Worm (Caenorhabditis elegans) whole organism, L4 larva: ENCODE results near the gene nhr-141.

Experiments
- F37D6.2 ChIP-seq: sonication (generic microtip); optimal IDR thresholded peaks from 2 replicates; lab custom pipeline; 2016; ENCODE audit warnings: mild to moderate bottlenecking, missing genetic modification characterization, missing compliant biosample characterization
- T26A8.4 ChIP-seq: fragments of 200-800 bp; sonication (Bioruptor generic); IDR thresholded peaks from 2 replicates; pipeline ENCODE4 v1.3.6; 2022; ENCODE audit warnings: missing genetic modification characterization, missing compliant biosample characterization
- Y105C5A.15 ChIP-seq: fragments of 200-800 bp; sonication (Bioruptor generic); IDR thresholded peaks from 2 replicates; pipeline ENCODE4 v1.3.6; 2022; ENCODE audit warnings: missing genetic modification characterization, missing compliant biosample characterization
- Y75B8A.6 ChIP-seq: fragments of 200-800 bp; sonication (Bioruptor generic); IDR thresholded peaks from 2 replicates; pipeline ENCODE4 v1.3.6; 2022; ENCODE audit warnings: missing genetic modification reagents, missing genetic modification characterization, missing compliant biosample characterization
- ZK546.5 ChIP-seq, 2 experiments: sonication (generic microtip); optimal IDR thresholded peaks; 2 replicates each; lab custom pipeline; 2017; ENCODE audit warnings: missing biosample characterization in 2 of 2, missing genetic modification characterization in 2 of 2
- aha-1 ChIP-seq: fragments of 150-350 bp; peaks from one replicate; lab custom pipeline; 2014; ENCODE audit warnings: missing biosample characterization, missing genetic modification characterization
- aly-2 ChIP-seq: sonication (generic microtip); optimal IDR thresholded peaks from 2 replicates; lab custom pipeline; 2018; ENCODE audit warnings: missing biosample characterization, missing genetic modification characterization
- ceh-20 ChIP-seq: fragments of 200-800 bp; sonication (Bioruptor generic); IDR thresholded peaks from 2 replicates; pipeline ENCODE4 v1.3.6; 2022; ENCODE audit warnings: missing genetic modification reagents, missing genetic modification characterization, missing compliant biosample characterization
- ceh-32 ChIP-seq: sonication (generic microtip); optimal IDR thresholded peaks from 2 replicates; lab custom pipeline; 2016; ENCODE audit warnings: mild to moderate bottlenecking, missing genetic modification characterization, missing compliant biosample characterization; ENCODE audit not compliant: poor library complexity
- ceh-44 ChIP-seq: fragments of 200-800 bp; sonication (Bioruptor generic); IDR thresholded peaks from 2 replicates; pipeline ENCODE4 v1.3.6; 2022; ENCODE audit warnings: missing genetic modification reagents, missing genetic modification characterization, missing compliant biosample characterization
- ceh-62 ChIP-seq: sonication (generic microtip); optimal IDR thresholded peaks from 2 replicates; lab custom pipeline; 2017; ENCODE audit warnings: missing biosample characterization, missing genetic modification characterization
- ceh-82 ChIP-seq: sonication (generic microtip); optimal IDR thresholded peaks from 2 replicates; lab custom pipeline; 2017; ENCODE audit warnings: missing biosample characterization, missing genetic modification characterization
- ces-1 ChIP-seq: fragments of 150-350 bp; sonication (generic microtip); optimal IDR thresholded peaks from 4 replicates; lab custom pipeline; 2014; ENCODE audit warnings: missing biosample characterization, missing genetic modification reagents, missing genetic modification characterization
- cey-2 ChIP-seq: sonication (generic microtip); optimal IDR thresholded peaks from 3 replicates; lab custom pipeline; 2017; ENCODE audit warnings: missing genetic modification characterization, mild to moderate bottlenecking, missing compliant biosample characterization, antibody characterized with exemption, borderline replicate concordance; ENCODE audit not compliant: insufficient read depth
- daf-16 ChIP-seq, 3 experiments: sonication (generic microtip); optimal IDR thresholded peaks; 2 replicates each; lab custom pipeline; 2016 to 2017; ENCODE audit warnings: missing genetic modification characterization in 3 of 3, missing genetic modification reagents in 3 of 3, mild to moderate bottlenecking in 2 of 3, missing compliant biosample characterization in 2 of 3, missing biosample characterization in 1 of 3, moderate library complexity in 1 of 3
- dmd-8 ChIP-seq: fragments of 200-800 bp; sonication (Bioruptor generic); IDR thresholded peaks from 2 replicates; pipeline ENCODE4 v1.3.6; 2022; ENCODE audit warnings: missing genetic modification characterization, missing compliant biosample characterization
- dve-1 ChIP-seq: sonication (generic microtip); optimal IDR thresholded peaks from 2 replicates; lab custom pipeline; 2017; ENCODE audit warnings: antibody characterized with exemption, mild to moderate bottlenecking, missing genetic modification characterization, missing compliant biosample characterization; ENCODE audit not compliant: insufficient read depth
- fos-1 ChIP-seq: fragments of 150-350 bp; optimal IDR thresholded peaks from 2 replicates; lab custom pipeline; 2014; ENCODE audit warnings: missing biosample characterization, missing genetic modification characterization
- gei-8 ChIP-seq: fragments of 200-800 bp; sonication (Bioruptor generic); optimal IDR thresholded peaks from 2 replicates; lab custom pipeline; 2018; ENCODE audit warnings: mild to moderate bottlenecking, missing genetic modification characterization, missing compliant biosample characterization
- hif-1 ChIP-seq, 2 experiments: sonication (generic microtip); optimal IDR thresholded peaks; 2 replicates each; lab custom pipeline; 2016 to 2017; ENCODE audit warnings: missing compliant biosample characterization in 2 of 2, missing genetic modification characterization in 2 of 2, missing genetic modification reagents in 2 of 2, missing genotype in 2 of 2, mild to moderate bottlenecking in 1 of 2
- hlh-30 ChIP-seq: sonication (generic microtip); optimal IDR thresholded peaks from 2 replicates; lab custom pipeline; 2017; ENCODE audit warnings: antibody characterized with exemption, mild to moderate bottlenecking, missing genetic modification characterization, missing compliant biosample characterization; ENCODE audit not compliant: insufficient read depth
- hmg-1.1 ChIP-seq: fragments of 200-800 bp; sonication (Bioruptor generic); IDR thresholded peaks from 2 replicates; pipeline ENCODE4 v1.3.6; 2022; ENCODE audit warnings: missing genetic modification reagents, missing genetic modification characterization, missing compliant biosample characterization
- jun-1 ChIP-seq: fragments of 150-350 bp; optimal IDR thresholded peaks from 2 replicates; lab custom pipeline; 2014; ENCODE audit warnings: missing biosample characterization, missing genetic modification reagents, missing genetic modification characterization
- lim-7 ChIP-seq: fragments of 200-800 bp; sonication (Bioruptor generic); IDR thresholded peaks from 2 replicates; pipeline ENCODE4 v1.3.6; 2022; ENCODE audit warnings: missing genetic modification characterization, missing compliant biosample characterization
- lin-1 ChIP-seq: fragments of 200-800 bp; sonication (Bioruptor generic); IDR thresholded peaks from 2 replicates; pipeline ENCODE4 v1.3.6; 2022; ENCODE audit warnings: missing genetic modification reagents, missing genetic modification characterization, missing compliant biosample characterization
- lin-38 ChIP-seq: fragments of 200-800 bp; sonication (Bioruptor generic); IDR thresholded peaks from 2 replicates; pipeline ENCODE4 v1.3.6; 2022; ENCODE audit warnings: missing genetic modification reagents, missing genetic modification characterization, missing compliant biosample characterization
- mdl-1 ChIP-seq, 2 experiments: fragments of 150-350 bp in 1 of 2; sonication (generic microtip) in 1 of 2; optimal IDR thresholded peaks; 2 replicates each; lab custom pipeline; 2014 to 2017; ENCODE audit warnings: missing biosample characterization in 2 of 2, missing genetic modification characterization in 2 of 2
- mdt-29 ChIP-seq: fragments of 200-800 bp; sonication (Bioruptor generic); IDR thresholded peaks from 2 replicates; pipeline ENCODE4 v1.3.6; 2022; ENCODE audit warnings: missing genetic modification reagents, missing genetic modification characterization, missing compliant biosample characterization
- mep-1 ChIP-seq: fragments of 150-350 bp; sonication (generic microtip); optimal IDR thresholded peaks from 3 replicates; lab custom pipeline; 2014; ENCODE audit warnings: missing biosample characterization, missing genetic modification characterization
- mes-2 ChIP-seq: sonication (generic microtip); optimal IDR thresholded peaks from 2 replicates; lab custom pipeline; 2016; ENCODE audit warnings: missing genotype, mild to moderate bottlenecking, missing genetic modification characterization, missing compliant biosample characterization; ENCODE audit not compliant: poor library complexity, severe bottlenecking
- mxl-2 ChIP-seq: fragments of 200-800 bp; sonication (Bioruptor generic); conservative IDR thresholded peaks from 2 replicates; pipeline ENCODE4 v1.3.6; 2022; ENCODE audit warnings: missing genetic modification reagents, missing genetic modification characterization, missing compliant biosample characterization
- mxl-3 ChIP-seq: fragments of 200-800 bp; sonication (Bioruptor generic); optimal IDR thresholded peaks from 2 replicates; lab custom pipeline; 2018; ENCODE audit warnings: mild to moderate bottlenecking, missing genetic modification characterization, missing compliant biosample characterization
- nhr-102 ChIP-seq: sonication (generic microtip); optimal IDR thresholded peaks from 2 replicates; lab custom pipeline; 2016; ENCODE audit warnings: mild to moderate bottlenecking, missing genetic modification characterization, moderate library complexity, missing compliant biosample characterization
- nhr-111 ChIP-seq: fragments of 200-800 bp; sonication (Bioruptor generic); optimal IDR thresholded peaks from 2 replicates; lab custom pipeline; 2018; ENCODE audit warnings: mild to moderate bottlenecking, missing genetic modification characterization, missing compliant biosample characterization
- nhr-237 ChIP-seq: sonication (generic microtip); optimal IDR thresholded peaks from 2 replicates; lab custom pipeline; 2017; ENCODE audit warnings: missing biosample characterization, missing genetic modification characterization
- nhr-28 ChIP-seq: fragments of 150-350 bp; optimal IDR thresholded peaks from 2 replicates; lab custom pipeline; 2014; ENCODE audit warnings: missing biosample characterization, missing genetic modification characterization
- pha-4 ChIP-seq, 2 experiments: fragments of 150-350 bp in 1 of 2; fragments of 200-800 bp in 1 of 2; sonication (Bioruptor generic) in 1 of 2; IDR thresholded peaks in 1 of 2; optimal IDR thresholded peaks in 1 of 2; 2 replicates each; pipeline versions ENCODE4 v1.3.6 to Lab custom; 2014 to 2022; ENCODE audit warnings: missing genetic modification characterization in 2 of 2, missing genetic modification reagents in 2 of 2, missing biosample characterization in 1 of 2, missing compliant biosample characterization in 1 of 2
- php-3 ChIP-seq: fragments of 200-800 bp; sonication (Bioruptor generic); IDR thresholded peaks from 2 replicates; pipeline ENCODE4 v1.3.6; 2022; ENCODE audit warnings: missing genetic modification reagents, missing genetic modification characterization, missing compliant biosample characterization
- pqm-1 ChIP-seq: sonication (generic microtip); optimal IDR thresholded peaks from 2 replicates; lab custom pipeline; 2017; ENCODE audit warnings: missing biosample characterization, missing genetic modification characterization
- snpc-1.2 ChIP-seq: fragments of 200-800 bp; sonication (Bioruptor generic); IDR thresholded peaks from 2 replicates; pipeline ENCODE4 v1.3.6; 2022; ENCODE audit warnings: missing genetic modification reagents, missing genetic modification characterization, missing compliant biosample characterization
- tag-97 ChIP-seq: fragments of 200-800 bp; sonication (Bioruptor generic); IDR thresholded peaks from 2 replicates; pipeline ENCODE4 v1.3.6; 2022; ENCODE audit warnings: missing genetic modification characterization, missing compliant biosample characterization
- vab-7 ChIP-seq: fragments of 200-800 bp; sonication (Bioruptor generic); IDR thresholded peaks from 2 replicates; pipeline ENCODE4 v1.3.6; 2022; ENCODE audit warnings: missing genetic modification reagents, missing genetic modification characterization, missing compliant biosample characterization
- zfp-3 ChIP-seq: fragments of 200-800 bp; sonication (Bioruptor generic); conservative IDR thresholded peaks from 2 replicates; pipeline ENCODE4 v1.3.6; 2022; ENCODE audit warnings: missing genetic modification reagents, missing genetic modification characterization, missing compliant biosample characterization
- zip-2 ChIP-seq: fragments of 150-350 bp; optimal IDR thresholded peaks from 2 replicates; lab custom pipeline; 2014; ENCODE audit warnings: missing biosample characterization, missing genetic modification characterization
- ztf-7 ChIP-seq: fragments of 150-350 bp; optimal IDR thresholded peaks from 2 replicates; lab custom pipeline; 2014; ENCODE audit warnings: missing biosample characterization, missing genetic modification characterization

Gene nhr-141

ce11 chrV:7434805-7435363, 9.6 kb upstream of the nhr-141 start (continued):
- TF ChIP-seq zfp-3 (GFP tag; lab: Robert Waterston, UW) (0 out of 2 replicates have a peak, but pooled peaks have one; percentile 28), daf-16 (GFP tag; optimal IDR thresholded peaks at IDR 0.05; lab: Kevin White, UChicago) (no peak), daf-16 (tag; optimal IDR thresholded peaks at IDR 0.05; lab: Kevin White, UChicago) (peak; percentile 62), ztf-7 (no peak), T26A8.4 (GFP tag; lab: Robert Waterston, UW) (peak; percentile 11; the same call in 1 of the 2 replicates), lin-38 (GFP tag; lab: Robert Waterston, UW) (no peak), nhr-111 (GFP tag; lab: Kevin White, UChicago) (no peak), Y75B8A.6 (GFP tag; lab: Robert Waterston, UW) (no peak), pqm-1 (tag; lab: Kevin White, UChicago) (no peak), jun-1 (tag; lab: Kevin White, UChicago) (no peak), ceh-62 (no peak), ceh-44 (GFP tag; lab: Robert Waterston, UW) (no peak), lim-7 (GFP tag; lab: Robert Waterston, UW) (no peak), mdt-29 (no peak), dve-1 (tag; lab: Kevin White, UChicago) (peak; percentile 64), F37D6.2 (tag; lab: Kevin White, UChicago) (no peak)
- TF ChIP-seq, all 104 proteins: peak for 25

ce11 chrV:7435376-7436204, 8.9 kb upstream of the nhr-141 start, which contains the start of the genes ddo-2 and F25E5.8:
TSS of gene ddo-2 (minus strand) at chrV:7435705.
TSS of gene F25E5.8 (plus strand) at chrV:7435930.
- TF ChIP-seq nhr-28 (tag; lab: Kevin White, UChicago) (peak; percentile 55), jun-1 (tag; lab: Kevin White, UChicago) (no peak), aly-2 (tag; lab: Kevin White, UChicago) (no peak), hlh-30 (peak; percentile 33), dmd-8 (no peak), pha-4 (GFP tag; IDR thresholded peaks at IDR 0.05; lab: Robert Waterston, UW) (no peak), pha-4 (tag; optimal IDR thresholded peaks at IDR 0.05; lab: Kevin White, UChicago) (no peak), vab-7 (GFP tag; lab: Robert Waterston, UW) (no peak), Y105C5A.15 (GFP tag; lab: Robert Waterston, UW) (no peak), mdl-1 (tag; optimal IDR thresholded peaks at IDR 0.05; lab: Kevin White, UChicago) (peak in 1 of 2 experiments; percentile 3), lin-1 (GFP tag; lab: Robert Waterston, UW) (no peak), ces-1 (no peak), mes-2 (tag; lab: Kevin White, UChicago) (no peak), hmg-1.1 (GFP tag; lab: Robert Waterston, UW) (0 out of 2 replicates have a peak, but pooled peaks have one; percentile 28), ZK546.5 (tag; optimal IDR thresholded peaks at IDR 0.05; lab: Kevin White, UChicago) (no peak), snpc-1.2 (GFP tag; lab: Robert Waterston, UW) (no peak), fos-1 (tag; lab: Kevin White, UChicago) (no peak), nhr-102 (no peak), mxl-3 (GFP tag; lab: Kevin White, UChicago) (no peak), aha-1 (peak; percentile 97), nhr-237 (tag; lab: Kevin White, UChicago) (no peak), mep-1 (tag; lab: Kevin White, UChicago) (no peak), cey-2 (no peak), ceh-20 (GFP tag; lab: Robert Waterston, UW) (no peak), mxl-2 (GFP tag; lab: Robert Waterston, UW) (no peak), hif-1 (tag; optimal IDR thresholded peaks at IDR 0.05; lab: Kevin White, UChicago) (peak in 1 of 2 experiments; percentile 41), zip-2 (tag; lab: Kevin White, UChicago) (no peak), ceh-82 (tag; lab: Kevin White, UChicago) (no peak), zfp-3 (GFP tag; lab: Robert Waterston, UW) (0 out of 2 replicates have a peak, but pooled peaks have one; percentile 22), php-3 (GFP tag; lab: Robert Waterston, UW) (no peak), gei-8 (no peak), ceh-32 (no peak), dve-1 (tag; lab: Kevin White, UChicago) (peak; percentile 15), tag-97 (GFP tag; lab: Robert Waterston, UW) (no peak)
